Fruit fly (Drosophila melanogaster): ENCODE results near the gene CG46440.

Gene CG46440

DNA sequence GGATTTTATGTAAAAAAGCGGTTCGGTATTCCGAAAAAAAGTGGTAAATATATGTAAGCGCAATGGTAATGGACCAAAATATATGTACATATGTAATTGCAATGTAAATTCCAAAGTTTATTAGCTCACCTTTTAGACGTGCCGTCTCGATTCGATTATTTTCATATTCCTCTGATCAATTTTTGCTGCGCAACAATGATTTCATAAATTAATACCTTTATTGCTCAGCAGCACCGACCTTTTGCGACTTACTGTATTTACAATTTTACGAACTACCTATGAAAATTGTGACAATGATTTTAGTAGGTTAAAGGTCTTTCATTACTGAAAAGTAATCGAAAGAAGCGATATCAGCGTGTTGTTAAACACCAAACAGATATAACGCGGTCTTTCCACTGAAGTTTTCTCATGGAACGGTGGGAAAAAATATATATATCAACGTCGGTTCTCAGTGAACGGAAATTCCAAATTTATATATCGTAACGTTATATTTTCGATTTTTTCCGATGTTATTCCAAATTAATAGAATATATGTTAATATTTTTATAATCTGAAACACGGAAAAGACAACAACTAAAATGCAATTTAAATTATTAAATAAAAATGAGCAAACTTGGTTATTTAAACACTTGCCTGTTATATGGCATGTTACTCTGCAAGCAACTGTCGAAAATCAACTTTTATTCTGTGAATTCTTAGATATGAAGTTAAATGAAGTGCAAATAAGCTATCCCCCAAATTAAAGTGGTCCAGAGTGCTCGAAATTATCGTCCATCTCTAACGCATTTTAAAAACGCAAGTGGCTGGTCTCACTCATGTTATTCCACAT is 32.4 kb upstream of the CG46440 start, which contains the start of the genes MSBP and CG15916:
TSS of gene MSBP (minus strand) at position 330 of the 829 bp plus-strand sequence.
TSS of gene CG15916 (plus strand) at position 810 of the 829 bp plus-strand sequence.
- TF ChIP-seq lola (GFP tag; optimal IDR thresholded peaks at IDR 0.05), result no peak
- peak in 1 of 2 experiments; percentile 29 for TF ChIP-seq foxo (GFP tag; optimal IDR thresholded peaks at IDR 0.05)
- no peak for TF ChIP-seq brk (GFP tag; optimal IDR thresholded peaks at IDR 0.05)
- no peak for TF ChIP-seq Myc (optimal IDR thresholded peaks at IDR 0.05)
- TF ChIP-seq rgr (GFP tag; optimal IDR thresholded peaks at IDR 0.05), result peak; percentile 30
- TF ChIP-seq Sp1 (GFP tag; optimal IDR thresholded peaks at IDR 0.05), result peak; percentile 29
- TF ChIP-seq usp (GFP tag; optimal IDR thresholded peaks at IDR 0.05), result no peak
- TF ChIP-seq Vsx2 (GFP tag; optimal IDR thresholded peaks at IDR 0.05; ENCODE audit: partially characterized antibody), result no peak
- TF ChIP-seq fru (GFP tag; optimal IDR thresholded peaks at IDR 0.05), result peak; percentile 2
- peak; percentile 51 for TF ChIP-seq HLH106 (tag; optimal IDR thresholded peaks at IDR 0.05)
- no peak for TF ChIP-seq CG32264 (GFP tag; optimal IDR thresholded peaks at IDR 0.05)
- TF ChIP-seq CG9705 (GFP tag; optimal IDR thresholded peaks at IDR 0.05), result no peak
- no peak for TF ChIP-seq tai (GFP tag; optimal IDR thresholded peaks at IDR 0.05)
- no peak for TF ChIP-seq Jra (GFP tag; optimal IDR thresholded peaks at IDR 0.05)
- TF ChIP-seq ey (GFP tag; optimal IDR thresholded peaks at IDR 0.05), result peak; percentile 1
- no peak for TF ChIP-seq Hr83 (GFP tag; optimal IDR thresholded peaks at IDR 0.05; ENCODE audit: poor library complexity, severe bottlenecking)
- peak; percentile 74 for TF ChIP-seq N (GFP tag; optimal IDR thresholded peaks at IDR 0.05)
- TF ChIP-seq woc (GFP tag; optimal IDR thresholded peaks at IDR 0.05), result peak; percentile 41
- TF ChIP-seq Hnf4 (GFP tag; optimal IDR thresholded peaks at IDR 0.05), result peak; percentile 17
- TF ChIP-seq OdsH (GFP tag; optimal IDR thresholded peaks at IDR 0.05), result no peak
- TF ChIP-seq psq (GFP tag; optimal IDR thresholded peaks at IDR 0.05), result peak; percentile 12
- no peak for TF ChIP-seq dsf (GFP tag; optimal IDR thresholded peaks at IDR 0.05; ENCODE audit: borderline replicate concordance)

- TF ChIP-seq rgr (GFP tag; optimal IDR thresholded peaks at IDR 0.05) (no peak), pan (optimal IDR thresholded peaks at IDR 0.05) (no peak), Dfd (GFP tag; optimal IDR thresholded peaks at IDR 0.05) (no peak), CG9705 (GFP tag; optimal IDR thresholded peaks at IDR 0.05) (no peak), tai (GFP tag; optimal IDR thresholded peaks at IDR 0.05) (no peak), Mio (GFP tag; optimal IDR thresholded peaks at IDR 0.05) (no peak), br (GFP tag; optimal IDR thresholded peaks at IDR 0.05) (no peak), dsf (GFP tag; optimal IDR thresholded peaks at IDR 0.05; ENCODE audit: borderline replicate concordance) (no peak), Jra (GFP tag; optimal IDR thresholded peaks at IDR 0.05) (no peak), Myc (optimal IDR thresholded peaks at IDR 0.05) (no peak), ey (GFP tag; optimal IDR thresholded peaks at IDR 0.05) (no peak)
These were observed 31.1 kb upstream of the CG46440 start for dm6 chrX:15888763-15889162.

- TF ChIP-seq sv (GFP tag; optimal IDR thresholded peaks at IDR 0.05), result no peak
- TF ChIP-seq Hnf4 (GFP tag; optimal IDR thresholded peaks at IDR 0.05), result no peak
- TF ChIP-seq woc (GFP tag; optimal IDR thresholded peaks at IDR 0.05), result no peak
- no peak for TF ChIP-seq CG9705 (GFP tag; optimal IDR thresholded peaks at IDR 0.05)
- no peak for TF ChIP-seq GATAd (GFP tag; optimal IDR thresholded peaks at IDR 0.05)
- TF ChIP-seq Dif (GFP tag; optimal IDR thresholded peaks at IDR 0.05; ENCODE audit: partially characterized antibody), result no peak
- no peak for TF ChIP-seq br (GFP tag; optimal IDR thresholded peaks at IDR 0.05)
- TF ChIP-seq rgr (GFP tag; optimal IDR thresholded peaks at IDR 0.05), result peak; percentile 15
- no peak for TF ChIP-seq CG32264 (GFP tag; optimal IDR thresholded peaks at IDR 0.05)
- TF ChIP-seq Rel (GFP tag; optimal IDR thresholded peaks at IDR 0.05), result no peak
- peak; percentile 44 for TF ChIP-seq Rel (tag; optimal IDR thresholded peaks at IDR 0.05)
- no peak for TF ChIP-seq Sp1 (GFP tag; optimal IDR thresholded peaks at IDR 0.05)
- no peak for TF ChIP-seq dmrt93B (GFP tag; optimal IDR thresholded peaks at IDR 0.05)
- no peak for TF ChIP-seq N (GFP tag; optimal IDR thresholded peaks at IDR 0.05)
- TF ChIP-seq Dfd (GFP tag; optimal IDR thresholded peaks at IDR 0.05), result no peak
- peak; percentile 4 for TF ChIP-seq Hr83 (GFP tag; optimal IDR thresholded peaks at IDR 0.05; ENCODE audit: poor library complexity, severe bottlenecking)
- TF ChIP-seq tai (GFP tag; optimal IDR thresholded peaks at IDR 0.05), result no peak
- TF ChIP-seq Myc (optimal IDR thresholded peaks at IDR 0.05), result peak; percentile 18
- no peak for TF ChIP-seq Abd-B (GFP tag; optimal IDR thresholded peaks at IDR 0.05)
These were observed 29.6 kb upstream of the CG46440 start, which contains the start of gene tay for dm6 chrX:15887247-15887616. Gene tay (minus strand): TSS chrX:15887311.

Data from whole organism, wandering third instar larva.